Fruit fly (Drosophila melanogaster): ENCODE results near the gene CG44954.
A peak's percentile ranks its signal among the peaks of the same experiment; 100 is the strongest.

CG44954 gene

dm6 chr3R:30570554-30571141 lies 51.1 kb downstream of the CG44954 start (continued):
- TF ChIP-seq Hr78 (GFP tag; optimal IDR thresholded peaks at IDR 0.05) (peak in 1 of 2 experiments; percentile 66), CG33213 (GFP tag; optimal IDR thresholded peaks at IDR 0.05) (peak; percentile 42), GATAe (GFP tag; conservative IDR thresholded peaks at IDR 0.05) (no peak), Rfx (GFP tag; IDR thresholded peaks at IDR 0.05) (peak; percentile 54), CG17328 (GFP tag; IDR thresholded peaks at IDR 0.05) (peak; percentile 81), CG17359 (tag; optimal IDR thresholded peaks at IDR 0.05) (peak; percentile 91), Doc2 (GFP tag; IDR thresholded peaks at IDR 0.05) (no peak), Dbx (GFP tag; IDR thresholded peaks at IDR 0.05) (0 out of 3 replicates have a peak, but pooled peaks have one; percentile 19), Nf-YB (GFP tag; optimal IDR thresholded peaks at IDR 0.05) (peak; percentile 55), nerfin-1 (tag; optimal IDR thresholded peaks at IDR 0.05) (no peak), CG10462 (GFP tag; optimal IDR thresholded peaks at IDR 0.05) (no peak), HLH54F (GFP tag; optimal IDR thresholded peaks at IDR 0.05) (peak; percentile 5), lbe (GFP tag; optimal IDR thresholded peaks at IDR 0.05) (peak; percentile 87), bbx (GFP tag; IDR thresholded peaks at IDR 0.05; ENCODE audit: partially characterized antibody) (no peak), CG10366 (GFP tag; IDR thresholded peaks at IDR 0.05) (peak; percentile 80), TFAM (GFP tag; optimal IDR thresholded peaks at IDR 0.05) (peak; percentile 32), NFAT (GFP tag; IDR thresholded peaks at IDR 0.05) (no peak), pfk (GFP tag; optimal IDR thresholded peaks at IDR 0.05) (no peak), CG30431 (GFP tag; optimal IDR thresholded peaks at IDR 0.05) (peak; percentile 38), CG3995 (GFP tag; optimal IDR thresholded peaks at IDR 0.05) (no peak), Dp (GFP tag; optimal IDR thresholded peaks at IDR 0.05) (no peak), CG13775 (GFP tag; optimal IDR thresholded peaks at IDR 0.05) (peak; percentile 57), dati (GFP tag; IDR thresholded peaks at IDR 0.05) (peak; percentile 51; the same call in 1 of the 2 replicates), Ptx1 (GFP tag; IDR thresholded peaks at IDR 0.05) (peak; percentile 87), CG6689 (GFP tag; IDR thresholded peaks at IDR 0.05) (peak; percentile 81), CG14014 (GFP tag; IDR thresholded peaks at IDR 0.05) (peak; percentile 68; the same call in 1 of the 2 replicates), CG7928 (GFP tag; optimal IDR thresholded peaks at IDR 0.05) (no peak), trem (tag; optimal IDR thresholded peaks at IDR 0.05) (peak; percentile 62), Eip74EF (GFP tag; optimal IDR thresholded peaks at IDR 0.05) (peak in 1 of 2 experiments; percentile 69), CG13424 (tag; optimal IDR thresholded peaks at IDR 0.05) (peak; percentile 85), CG14710 (tag; optimal IDR thresholded peaks at IDR 0.05) (peak; percentile 82), CG15696 (tag; optimal IDR thresholded peaks at IDR 0.05) (peak; percentile 47), H15 (GFP tag; IDR thresholded peaks at IDR 0.05) (peak; percentile 47; the same call in 2 of the 3 replicates), mirr (GFP tag; optimal IDR thresholded peaks at IDR 0.05) (no peak), CG8388 (GFP tag; optimal IDR thresholded peaks at IDR 0.05) (peak; percentile 86), D19B (GFP tag; optimal IDR thresholded peaks at IDR 0.05) (no peak), Meics (GFP tag; optimal IDR thresholded peaks at IDR 0.05) (peak; percentile 58), CG8765 (GFP tag; IDR thresholded peaks at IDR 0.05) (peak; percentile 29; the same call in 1 of the 2 replicates), Abd-B (GFP tag; optimal IDR thresholded peaks at IDR 0.05) (peak; percentile 58), Hr3 (GFP tag; optimal IDR thresholded peaks at IDR 0.05) (peak; percentile 63), Fer1 (GFP tag; optimal IDR thresholded peaks at IDR 0.05) (no peak), tx (GFP tag; optimal IDR thresholded peaks at IDR 0.05) (peak; percentile 34), CG34376 (GFP tag; optimal IDR thresholded peaks at IDR 0.05) (no peak), dysf (GFP tag; IDR thresholded peaks at IDR 0.05) (peak; percentile 84), Blimp-1 (GFP tag; optimal IDR thresholded peaks at IDR 0.05) (peak; percentile 89), tna (GFP tag; IDR thresholded peaks at IDR 0.05; ENCODE audit: partially characterized antibody) (no peak), CG16863 (GFP tag; optimal IDR thresholded peaks at IDR 0.05) (peak; percentile 70), rib (GFP tag; IDR thresholded peaks at IDR 0.05) (0 out of 2 replicates have a peak, but pooled peaks have one; percentile 11), CG32772 (GFP tag; IDR thresholded peaks at IDR 0.05) (peak; percentile 78)
